Fruit fly (Drosophila melanogaster): Measurements from ENCODE around the gene Zdhhc8.

- TF ChIP-seq ovo (GFP tag; optimal IDR thresholded peaks at IDR 0.05) (no peak), cnc (optimal IDR thresholded peaks at IDR 0.05) (no peak), kay (GFP tag; ENCODE audit: borderline replicate concordance) (no peak), CG7101 (tag; optimal IDR thresholded peaks at IDR 0.05) (no peak), toe (GFP tag; optimal IDR thresholded peaks at IDR 0.05) (no peak), cic (GFP tag; optimal IDR thresholded peaks at IDR 0.05) (no peak), CG14711 (tag; optimal IDR thresholded peaks at IDR 0.05) (no peak), CG11617 (GFP tag; optimal IDR thresholded peaks at IDR 0.05) (no peak), bab1 (GFP tag; optimal IDR thresholded peaks at IDR 0.05) (no peak), CG1620 (GFP tag; optimal IDR thresholded peaks at IDR 0.05) (no peak), pad (GFP tag; optimal IDR thresholded peaks at IDR 0.05) (no peak), Hr96 (GFP tag; optimal IDR thresholded peaks at IDR 0.05) (no peak), CG5204 (GFP tag; optimal IDR thresholded peaks at IDR 0.05) (no peak), tj (GFP tag; optimal IDR thresholded peaks at IDR 0.05) (no peak)
Measured at dm6 chrX:9354773-9355172, 1.3 kb downstream of the Zdhhc8 start.
